Worm (Caenorhabditis elegans) whole organism, L3 larva: ENCODE measurements around the gene F55A4.13.

Experiments used
- R02D3.7 ChIP-seq: fragments of 150-350 bp; optimal IDR thresholded peaks from 2 replicates; lab custom pipeline; 2014; ENCODE audit warnings: missing biosample characterization, missing genetic modification characterization
- ZK546.5 ChIP-seq: sonication (generic microtip); optimal IDR thresholded peaks from 2 replicates; lab custom pipeline; 2017; ENCODE audit warnings: missing biosample characterization, missing genetic modification characterization
- aly-2 ChIP-seq: fragments of 150-350 bp; optimal IDR thresholded peaks from 2 replicates; lab custom pipeline; 2014; ENCODE audit warnings: missing biosample characterization, missing genetic modification characterization
- ama-1 ChIP-seq: fragments of 150-350 bp; optimal IDR thresholded peaks from 2 replicates; lab custom pipeline; 2018
- ceh-16 ChIP-seq: sonication (generic microtip); optimal IDR thresholded peaks from 2 replicates; lab custom pipeline; 2017; ENCODE audit warnings: missing biosample characterization, missing genetic modification characterization
- ceh-28 ChIP-seq: fragments of 150-350 bp; optimal IDR thresholded peaks from 2 replicates; lab custom pipeline; 2014; ENCODE audit warnings: missing biosample characterization, missing genetic modification reagents, missing genetic modification characterization
- ceh-82 ChIP-seq: fragments of 150-350 bp; optimal IDR thresholded peaks from 2 replicates; lab custom pipeline; 2014; ENCODE audit warnings: missing biosample characterization, missing genetic modification characterization
- ceh-9 ChIP-seq: sonication (generic microtip); optimal IDR thresholded peaks from 2 replicates; lab custom pipeline; 2018; ENCODE audit warnings: missing biosample characterization, missing genetic modification characterization
- daf-12 ChIP-seq: fragments of 150-350 bp; optimal IDR thresholded peaks from 2 replicates; lab custom pipeline; 2014; ENCODE audit warnings: missing biosample characterization, missing genetic modification reagents, missing genetic modification characterization
- egl-27 ChIP-seq: sonication (generic microtip); optimal IDR thresholded peaks from 4 replicates; lab custom pipeline; 2017; ENCODE audit warnings: missing biosample characterization, missing genetic modification reagents, missing genetic modification characterization
- egl-5 ChIP-seq: fragments of 150-350 bp; optimal IDR thresholded peaks from 2 replicates; lab custom pipeline; 2017; ENCODE audit warnings: missing biosample characterization, missing genetic modification reagents, missing genetic modification characterization, inconsistent platforms
- elt-1 ChIP-seq: fragments of 150-350 bp; optimal IDR thresholded peaks from 2 replicates; lab custom pipeline; 2014; ENCODE audit warnings: missing biosample characterization, missing genetic modification characterization
- elt-2 ChIP-seq: sonication (generic microtip); optimal IDR thresholded peaks from 2 replicates; lab custom pipeline; 2016; ENCODE audit warnings: missing genetic modification reagents, mild to moderate bottlenecking, missing genetic modification characterization, missing compliant biosample characterization
- elt-3 ChIP-seq, 3 experiments: fragments of 150-350 bp in 1 of 3; sonication (generic microtip) in 2 of 3; optimal IDR thresholded peaks; 2 replicates in 2 of 3; 4 replicates in 1 of 3; lab custom pipeline; 2014 to 2017; ENCODE audit warnings: missing biosample characterization in 3 of 3, missing genetic modification characterization in 3 of 3
- eor-1 ChIP-seq, 2 experiments: fragments of 150-350 bp; optimal IDR thresholded peaks; 2 replicates each; lab custom pipeline; 2014 to 2018; ENCODE audit warnings: missing biosample characterization in 2 of 2, missing genetic modification characterization in 2 of 2
- fkh-10 ChIP-seq: sonication (generic microtip); optimal IDR thresholded peaks from 2 replicates; lab custom pipeline; 2017; ENCODE audit warnings: missing biosample characterization, missing genetic modification reagents, missing genetic modification characterization
- fkh-2 ChIP-seq: fragments of 150-350 bp; optimal IDR thresholded peaks from 2 replicates; lab custom pipeline; 2014; ENCODE audit warnings: missing biosample characterization, missing genetic modification reagents, missing genetic modification characterization
- fos-1 ChIP-seq: fragments of 150-350 bp; optimal IDR thresholded peaks from 2 replicates; lab custom pipeline; 2014; ENCODE audit warnings: missing biosample characterization, missing genetic modification characterization
- hmg-11 ChIP-seq: sonication (generic microtip); optimal IDR thresholded peaks from 2 replicates; lab custom pipeline; 2016; ENCODE audit warnings: missing genetic modification characterization, missing compliant biosample characterization
- jun-1 ChIP-seq: fragments of 150-350 bp; optimal IDR thresholded peaks from 2 replicates; lab custom pipeline; 2014; ENCODE audit warnings: missing biosample characterization, missing genetic modification reagents, missing genetic modification characterization
- lin-15B ChIP-seq: fragments of 150-350 bp; optimal IDR thresholded peaks from 2 replicates; lab custom pipeline; 2014; ENCODE audit warnings: missing biosample characterization, missing genetic modification characterization
- lin-39 ChIP-seq: fragments of 150-350 bp; optimal IDR thresholded peaks from 2 replicates; lab custom pipeline; 2018; ENCODE audit warnings: missing biosample characterization, missing genetic modification reagents, missing genetic modification characterization
- lsy-12 ChIP-seq: sonication (generic microtip); optimal IDR thresholded peaks from 2 replicates; lab custom pipeline; 2016; ENCODE audit warnings: mild to moderate bottlenecking, missing genetic modification characterization, missing compliant biosample characterization
- mdl-1 ChIP-seq: fragments of 150-350 bp; optimal IDR thresholded peaks from 2 replicates; lab custom pipeline; 2014; ENCODE audit warnings: missing biosample characterization, missing genetic modification characterization
- mml-1 ChIP-seq: fragments of 150-350 bp; sonication (generic microtip); optimal IDR thresholded peaks from 3 replicates; lab custom pipeline; 2014; ENCODE audit warnings: missing biosample characterization, missing genetic modification characterization
- nfya-1 ChIP-seq: sonication (generic microtip); optimal IDR thresholded peaks from 2 replicates; lab custom pipeline; 2017; ENCODE audit warnings: missing genetic modification characterization, mild to moderate bottlenecking, missing compliant biosample characterization, antibody characterized with exemption, moderate library complexity; ENCODE audit not compliant: insufficient read depth
- nhr-11 ChIP-seq: fragments of 150-350 bp; optimal IDR thresholded peaks from 2 replicates; lab custom pipeline; 2014; ENCODE audit warnings: missing biosample characterization, missing genetic modification characterization
- nhr-12 ChIP-seq: fragments of 150-350 bp; optimal IDR thresholded peaks from 2 replicates; lab custom pipeline; 2014; ENCODE audit warnings: missing biosample characterization, missing genetic modification characterization
- nhr-23 ChIP-seq: fragments of 150-350 bp; optimal IDR thresholded peaks from 2 replicates; lab custom pipeline; 2014; ENCODE audit warnings: missing biosample characterization, missing genetic modification reagents, missing genetic modification characterization
- nhr-237 ChIP-seq: fragments of 150-350 bp; optimal IDR thresholded peaks from 2 replicates; lab custom pipeline; 2014; ENCODE audit warnings: missing biosample characterization, missing genetic modification characterization
- nhr-25 ChIP-seq: sonication (generic microtip); optimal IDR thresholded peaks from 2 replicates; lab custom pipeline; 2017; ENCODE audit warnings: missing biosample characterization, missing genetic modification characterization
- nhr-28 ChIP-seq: fragments of 150-350 bp; optimal IDR thresholded peaks from 2 replicates; lab custom pipeline; 2014; ENCODE audit warnings: missing biosample characterization, missing genetic modification characterization
- nhr-43 ChIP-seq: sonication (generic microtip); optimal IDR thresholded peaks from 2 replicates; lab custom pipeline; 2016; ENCODE audit warnings: mild to moderate bottlenecking, missing genetic modification characterization, missing compliant biosample characterization; ENCODE audit not compliant: poor library complexity, severe bottlenecking
- nhr-67 ChIP-seq: fragments of 150-350 bp; optimal IDR thresholded peaks from 2 replicates; lab custom pipeline; 2014; ENCODE audit warnings: missing biosample characterization, missing genetic modification characterization
- nhr-76 ChIP-seq: fragments of 150-350 bp; sonication (generic microtip); optimal IDR thresholded peaks from 5 replicates; lab custom pipeline; 2014; ENCODE audit warnings: missing biosample characterization, missing genetic modification characterization
- nhr-77 ChIP-seq: fragments of 150-350 bp; optimal IDR thresholded peaks from 2 replicates; lab custom pipeline; 2014; ENCODE audit warnings: missing biosample characterization, missing genetic modification characterization
- pha-4 ChIP-seq: fragments of 150-350 bp; optimal IDR thresholded peaks from 2 replicates; lab custom pipeline; 2014; ENCODE audit warnings: missing biosample characterization, missing genetic modification reagents, missing genetic modification characterization
- pqm-1 ChIP-seq: fragments of 150-350 bp; optimal IDR thresholded peaks from 2 replicates; lab custom pipeline; 2017; ENCODE audit warnings: missing biosample characterization, missing genetic modification characterization, inconsistent platforms
- sea-2 ChIP-seq: fragments of 150-350 bp; sonication (generic microtip); optimal IDR thresholded peaks from 4 replicates; lab custom pipeline; 2014; ENCODE audit warnings: missing biosample characterization, missing genetic modification reagents, missing genetic modification characterization
- skn-1 ChIP-seq: fragments of 150-350 bp; optimal IDR thresholded peaks from 2 replicates; lab custom pipeline; 2014; ENCODE audit warnings: missing biosample characterization, missing genetic modification characterization
- snpc-4 ChIP-seq: fragments of 150-350 bp; optimal IDR thresholded peaks from 2 replicates; lab custom pipeline; 2014; ENCODE audit warnings: missing biosample characterization, missing genetic modification characterization
- tbx-2 ChIP-seq: sonication (generic microtip); optimal IDR thresholded peaks from 2 replicates; lab custom pipeline; 2016; ENCODE audit warnings: mild to moderate bottlenecking, missing genetic modification characterization, missing compliant biosample characterization
- unc-39 ChIP-seq: sonication (generic microtip); optimal IDR thresholded peaks from 4 replicates; lab custom pipeline; 2017; ENCODE audit warnings: missing biosample characterization, missing genetic modification characterization
- unc-62 ChIP-seq: fragments of 150-350 bp; sonication (generic microtip); optimal IDR thresholded peaks from 4 replicates; lab custom pipeline; 2014; ENCODE audit warnings: missing biosample characterization, missing genetic modification reagents, missing genetic modification characterization
- zag-1 ChIP-seq: fragments of 150-350 bp; optimal IDR thresholded peaks from 2 replicates; lab custom pipeline; 2014; ENCODE audit warnings: missing biosample characterization, missing genetic modification characterization
- ztf-11 ChIP-seq: fragments of 150-350 bp; optimal IDR thresholded peaks from 2 replicates; lab custom pipeline; 2014; ENCODE audit warnings: missing biosample characterization, missing genetic modification characterization
- ztf-4 ChIP-seq: fragments of 150-350 bp; optimal IDR thresholded peaks from 2 replicates; lab custom pipeline; 2014; ENCODE audit warnings: missing biosample characterization, missing genetic modification characterization

The F55A4.13 gene

DNA sequence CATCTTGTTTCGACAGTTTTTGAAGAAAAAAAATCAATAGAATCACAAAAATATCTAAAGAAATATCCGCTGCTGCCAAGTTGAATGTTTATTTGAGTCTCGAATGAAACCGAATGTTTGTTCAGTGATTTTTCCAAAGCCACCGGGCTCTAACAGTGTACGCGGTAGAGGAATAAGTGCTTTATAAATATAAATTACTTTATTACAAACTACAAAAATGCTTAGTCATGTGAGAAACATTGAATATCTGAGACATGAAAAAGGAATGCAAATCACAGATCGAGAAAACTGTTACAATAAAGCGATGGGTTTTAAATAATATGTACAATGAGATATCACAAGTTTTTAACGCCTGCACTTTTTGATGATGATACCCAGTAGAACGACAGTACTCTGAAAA, 21.0 kb upstream of the F55A4.13 start, which contains the start of gene F55A4.7:
Gene F55A4.7 (minus strand): TSS at position 101 of the 400 bp plus-strand sequence.
- TF ChIP-seq nhr-237 (tag; lab: Kevin White, UChicago), result no peak
- no peak for TF ChIP-seq nhr-23 (tag; lab: Kevin White, UChicago)
- no peak for TF ChIP-seq lin-15B
- TF ChIP-seq nfya-1 (tag; lab: Kevin White, UChicago), result no peak
- TF ChIP-seq lsy-12, result no peak
- TF ChIP-seq mml-1 (tag; lab: Kevin White, UChicago), result no peak

DNA sequence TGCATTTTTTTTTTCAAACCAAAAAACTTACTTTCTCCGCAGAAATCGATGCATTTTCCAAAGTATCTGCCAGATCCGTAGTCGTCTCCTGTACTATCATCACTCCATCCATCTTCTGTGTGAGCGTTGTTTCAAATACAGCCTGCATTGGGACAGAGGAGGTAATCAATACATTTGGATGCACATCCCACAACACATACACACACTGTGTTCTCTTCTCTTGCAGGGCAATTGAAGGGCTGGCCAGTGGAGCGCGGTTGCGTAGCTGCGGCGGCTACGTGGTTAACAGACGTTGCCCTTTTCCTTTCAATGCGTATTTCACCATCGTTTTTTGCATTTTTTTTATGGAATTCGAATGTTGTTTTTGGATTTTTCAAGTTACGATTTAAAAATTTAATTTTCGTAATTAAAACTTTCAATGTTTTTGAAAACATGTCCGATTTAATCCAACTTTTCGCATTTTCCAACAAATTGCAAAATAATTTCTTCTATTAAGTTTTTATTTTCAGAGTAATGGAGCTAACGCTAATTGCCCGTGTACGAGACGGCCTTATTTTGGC, 17.8 kb upstream of the F55A4.13 start, which contains the start of the genes stau-1 and sec-22:
Gene stau-1 (minus strand): TSS at position 248 of the 560 bp plus-strand sequence.
Gene sec-22 (plus strand): TSS at position 510 of the 560 bp plus-strand sequence.
- TF ChIP-seq pha-4 (tag; lab: Kevin White, UChicago), result peak; percentile 50
- TF ChIP-seq ztf-11 (tag; lab: Kevin White, UChicago), result no peak
- TF ChIP-seq daf-12 (tag; lab: Kevin White, UChicago), result no peak
- TF ChIP-seq mml-1 (tag; lab: Kevin White, UChicago), result no peak
- no peak for TF ChIP-seq R02D3.7 (tag; lab: Kevin White, UChicago)
- no peak for TF ChIP-seq nhr-43
- no peak for TF ChIP-seq unc-62 (GFP tag; lab: Kevin White, UChicago)
- TF ChIP-seq nfya-1 (tag; lab: Kevin White, UChicago), result peak; percentile 66
- no peak for TF ChIP-seq nhr-12 (tag; lab: Kevin White, UChicago)
- TF ChIP-seq ceh-82 (tag; lab: Kevin White, UChicago), result no peak
- TF ChIP-seq mdl-1 (tag; lab: Kevin White, UChicago), result no peak
- no peak for TF ChIP-seq egl-5 (tag; lab: Kevin White, UChicago)
- TF ChIP-seq ceh-9 (tag; lab: Kevin White, UChicago), result no peak
- TF ChIP-seq sea-2, result no peak
- TF ChIP-seq nhr-25 (tag; lab: Kevin White, UChicago), result no peak
- no peak for TF ChIP-seq tbx-2
- no peak for TF ChIP-seq nhr-77 (tag; lab: Kevin White, UChicago)
- TF ChIP-seq ceh-16, result no peak
- TF ChIP-seq fkh-10 (GFP tag; lab: Kevin White, UChicago), result no peak
- TF ChIP-seq snpc-4 (tag; lab: Kevin White, UChicago), result peak; percentile 51
- TF ChIP-seq nhr-11 (tag; lab: Kevin White, UChicago), result no peak
- no peak for TF ChIP-seq jun-1 (tag; lab: Kevin White, UChicago)
- no peak for TF ChIP-seq ZK546.5 (tag; lab: Kevin White, UChicago)
- TF ChIP-seq nhr-28 (tag; lab: Kevin White, UChicago), result no peak
- TF ChIP-seq elt-3 (tag; optimal IDR thresholded peaks at IDR 0.05; lab: Kevin White, UChicago), result no peak
- TF ChIP-seq egl-27 (tag; lab: Kevin White, UChicago), result no peak
- no peak for TF ChIP-seq nhr-23 (tag; lab: Kevin White, UChicago)
- peak; percentile 64 for TF ChIP-seq hmg-11 (tag; lab: Kevin White, UChicago)
- no peak for TF ChIP-seq fkh-2
- no peak for TF ChIP-seq fos-1 (tag; lab: Kevin White, UChicago)
- TF ChIP-seq elt-1 (tag; lab: Kevin White, UChicago), result no peak
- no peak for TF ChIP-seq ama-1 (lab: Kevin White, UChicago)
- peak; percentile 60 for TF ChIP-seq lin-39
- TF ChIP-seq aly-2 (tag; lab: Kevin White, UChicago), result no peak
- no peak for TF ChIP-seq nhr-76
- TF ChIP-seq pqm-1 (tag; lab: Kevin White, UChicago), result no peak
- no peak for TF ChIP-seq zag-1 (tag; lab: Kevin White, UChicago)
- no peak for TF ChIP-seq nhr-237 (tag; lab: Kevin White, UChicago)
- TF ChIP-seq lsy-12, result no peak
- no peak for TF ChIP-seq ztf-4 (tag; lab: Kevin White, UChicago)
- peak; percentile 58 for TF ChIP-seq lin-15B
- peak; percentile 53 for TF ChIP-seq ceh-28
- peak; percentile 20 for TF ChIP-seq elt-2
- no peak for TF ChIP-seq unc-39 (tag; lab: Kevin White, UChicago)
- no peak for TF ChIP-seq nhr-67 (tag; lab: Kevin White, UChicago)
- no peak for TF ChIP-seq skn-1 (tag; lab: Kevin White, UChicago)
- no peak for TF ChIP-seq eor-1 (tag; optimal IDR thresholded peaks at IDR 0.05; lab: Kevin White, UChicago)
